In the genomic region with DNA sequence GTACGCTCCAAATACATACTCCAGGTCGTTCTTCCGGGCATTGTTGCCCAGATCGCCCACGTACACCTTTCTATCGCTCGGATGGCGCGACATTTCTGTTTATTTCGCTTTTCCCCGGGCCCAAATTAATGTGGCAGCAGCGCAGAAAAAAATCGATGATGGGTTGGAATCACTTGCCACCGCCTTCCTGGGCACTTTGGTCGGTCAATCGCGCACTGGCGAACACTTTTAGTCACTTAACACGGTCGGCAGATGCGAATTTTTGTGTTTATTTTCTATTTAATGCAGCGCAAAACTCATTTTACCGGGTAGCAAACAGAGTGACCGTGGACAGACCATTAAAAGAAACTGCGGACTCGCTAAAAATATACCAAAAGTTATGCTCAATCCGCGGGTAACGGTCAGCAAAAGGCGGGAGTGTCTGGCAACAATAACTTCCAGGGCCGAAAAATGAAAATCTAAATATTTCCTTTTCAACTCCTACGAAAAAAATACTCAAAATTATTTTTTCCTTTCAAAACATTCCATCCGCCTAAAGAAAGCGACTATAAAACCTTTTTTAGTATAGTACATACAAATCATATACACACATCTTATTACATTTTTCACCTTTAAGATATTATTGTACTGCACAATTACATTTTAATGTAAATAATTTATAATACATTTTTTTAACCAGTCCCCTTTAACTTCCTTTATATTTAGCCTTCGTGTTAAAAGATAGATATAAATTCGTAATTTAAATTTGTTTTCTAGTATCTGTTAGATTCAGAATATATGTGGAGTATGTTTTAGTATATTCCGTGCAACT, we compare ENCODE assay signal across 1 fruit fly cellular context.
A peak's percentile ranks its signal among the peaks of the same experiment; 100 is the strongest.
TF ChIP-seq lines count a peak whose summit lies in the region.

x16 (minus strand) TSS at position 361 of the 811 bp plus-strand sequence.

TF ChIP-seq in whole organism, embryonic, 481 proteins besides CTCF, POLR2A, EP300 and RAD21 (continued from another document):
- TF ChIP-seq CG1602 (GFP tag; optimal IDR thresholded peaks at IDR 0.05; lab: Kevin White, UChicago) (no peak), Side (GFP tag; optimal IDR thresholded peaks at IDR 0.05; lab: Kevin White, UChicago) (no peak), CG3995 (GFP tag; optimal IDR thresholded peaks at IDR 0.05; lab: Kevin White, UChicago) (peak; percentile 56), HLH4C (GFP tag; IDR thresholded peaks at IDR 0.05; lab: Robert Waterston, UW; ENCODE audit: partially characterized antibody) (no peak), wdn (GFP tag; IDR thresholded peaks at IDR 0.05; lab: Robert Waterston, UW) (no peak), Vsx1 (GFP tag; optimal IDR thresholded peaks at IDR 0.05; lab: Kevin White, UChicago) (no peak), Dek (tag; optimal IDR thresholded peaks at IDR 0.05; lab: Kevin White, UChicago) (no peak), Taf1 (GFP tag; IDR thresholded peaks at IDR 0.05; lab: Robert Waterston, UW) (no peak), Ptx1 (GFP tag; IDR thresholded peaks at IDR 0.05; lab: Robert Waterston, UW) (no peak), CG6854 (GFP tag; optimal IDR thresholded peaks at IDR 0.05; lab: Kevin White, UChicago) (no peak), br (optimal IDR thresholded peaks at IDR 0.05; lab: Kevin White, UChicago) (no peak), CG31388 (GFP tag; optimal IDR thresholded peaks at IDR 0.05; lab: Kevin White, UChicago) (no peak), gem (tag; optimal IDR thresholded peaks at IDR 0.05; lab: Kevin White, UChicago) (peak; percentile 15), Xbp1 (GFP tag; optimal IDR thresholded peaks at IDR 0.05; lab: Kevin White, UChicago) (peak; percentile 10), HmgZ (tag; optimal IDR thresholded peaks at IDR 0.05; lab: Kevin White, UChicago) (no peak), CG34224 (GFP tag; IDR thresholded peaks at IDR 0.05; lab: Robert Waterston, UW; ENCODE audit: partially characterized antibody) (no peak), Lhr (GFP tag; optimal IDR thresholded peaks at IDR 0.05; lab: Kevin White, UChicago) (no peak), amos (GFP tag; IDR thresholded peaks at IDR 0.05; lab: Robert Waterston, UW; ENCODE audit: partially characterized antibody) (no peak), CG9609 (GFP tag; optimal IDR thresholded peaks at IDR 0.05; lab: Kevin White, UChicago) (no peak), CG14965 (GFP tag; optimal IDR thresholded peaks at IDR 0.05; lab: Kevin White, UChicago; ENCODE audit: borderline replicate concordance) (no peak), Optix (GFP tag; IDR thresholded peaks at IDR 0.05; lab: Robert Waterston, UW) (no peak), CG1233 (GFP tag; optimal IDR thresholded peaks at IDR 0.05; lab: Kevin White, UChicago) (no peak), Hmr (GFP tag; optimal IDR thresholded peaks at IDR 0.05; lab: Kevin White, UChicago) (no peak), CG42726 (GFP tag; IDR thresholded peaks at IDR 0.05; lab: Robert Waterston, UW; ENCODE audit: partially characterized antibody) (no peak), CG8281 (tag; optimal IDR thresholded peaks at IDR 0.05; lab: Kevin White, UChicago) (no peak), ems (GFP tag; optimal IDR thresholded peaks at IDR 0.05; lab: Kevin White, UChicago) (no peak), Lim3 (GFP tag; IDR thresholded peaks at IDR 0.05; lab: Robert Waterston, UW) (no peak), Hr3 (GFP tag; optimal IDR thresholded peaks at IDR 0.05; lab: Kevin White, UChicago) (peak; percentile 3), BEAF-32 (GFP tag; optimal IDR thresholded peaks at IDR 0.05; lab: Kevin White, UChicago) (peak; percentile 37), Sry-δ (GFP tag; optimal IDR thresholded peaks at IDR 0.05; lab: Kevin White, UChicago) (peak; percentile 5), Meics (GFP tag; optimal IDR thresholded peaks at IDR 0.05; lab: Kevin White, UChicago) (no peak), NFAT (GFP tag; IDR thresholded peaks at IDR 0.05; lab: Robert Waterston, UW) (0 out of 2 replicates have a peak, but pooled peaks have one; percentile 10), CG7786 (GFP tag; optimal IDR thresholded peaks at IDR 0.05; lab: Kevin White, UChicago) (no peak), CG8765 (GFP tag; IDR thresholded peaks at IDR 0.05; lab: Robert Waterston, UW) (no peak), CG11247 (GFP tag; IDR thresholded peaks at IDR 0.05; lab: Robert Waterston, UW) (no peak), CG2678 (tag; optimal IDR thresholded peaks at IDR 0.05; lab: Kevin White, UChicago) (peak; percentile 12), Gug (GFP tag; IDR thresholded peaks at IDR 0.05; lab: Robert Waterston, UW) (no peak), ro (GFP tag; IDR thresholded peaks at IDR 0.05; lab: Robert Waterston, UW) (no peak), CG3847 (GFP tag; IDR thresholded peaks at IDR 0.05; lab: Robert Waterston, UW) (peak; percentile 36; the same call in 1 of the 2 replicates)
TF ChIP-seq in whole organism, embryonic: peak in this region for 43.
